Fruit fly (Drosophila melanogaster): ENCODE results near the gene Nepl8.

The Nepl8 gene

dm6 chr2L:16487571-16488276 is at the start of gene Nepl8 (continued):
- peak; percentile 26; the same call in 1 of the 2 replicates for TF ChIP-seq Scr (GFP tag; IDR thresholded peaks at IDR 0.05; ENCODE audit: partially characterized antibody)
- TF ChIP-seq CG1647 (GFP tag; optimal IDR thresholded peaks at IDR 0.05): peak; percentile 7
- peak; percentile 74 for TF ChIP-seq nmo (GFP tag; optimal IDR thresholded peaks at IDR 0.05)
- TF ChIP-seq stwl (tag; optimal IDR thresholded peaks at IDR 0.05): peak; percentile 96
- TF ChIP-seq sisA (GFP tag; IDR thresholded peaks at IDR 0.05): peak; percentile 38; the same call in 1 of the 2 replicates
- no peak for TF ChIP-seq sna (GFP tag; IDR thresholded peaks at IDR 0.05; ENCODE audit: partially characterized antibody)
- TF ChIP-seq CG15269 (tag; optimal IDR thresholded peaks at IDR 0.05): no peak
- no peak for TF ChIP-seq Taf1 (GFP tag; IDR thresholded peaks at IDR 0.05)
- peak; percentile 14 for TF ChIP-seq CG13424 (tag; optimal IDR thresholded peaks at IDR 0.05)
- no peak for TF ChIP-seq Elba2 (GFP tag; optimal IDR thresholded peaks at IDR 0.05)
- TF ChIP-seq CG15601 (tag; optimal IDR thresholded peaks at IDR 0.05): peak; percentile 45
- TF ChIP-seq rib (GFP tag; IDR thresholded peaks at IDR 0.05): no peak
- TF ChIP-seq her (GFP tag; optimal IDR thresholded peaks at IDR 0.05): peak; percentile 31
- TF ChIP-seq unpg (GFP tag; optimal IDR thresholded peaks at IDR 0.05): peak; percentile 6
- peak; percentile 37 for TF ChIP-seq zen (tag; optimal IDR thresholded peaks at IDR 0.05)
- TF ChIP-seq Bteb2 (GFP tag; optimal IDR thresholded peaks at IDR 0.05): peak; percentile 8
- TF ChIP-seq CG14441 (GFP tag; IDR thresholded peaks at IDR 0.05): 0 out of 2 replicates have a peak, but pooled peaks have one; percentile 14
- TF ChIP-seq sim (GFP tag; IDR thresholded peaks at IDR 0.05): no peak
- peak; percentile 45 for TF ChIP-seq shn (GFP tag; optimal IDR thresholded peaks at IDR 0.05)
- peak; percentile 45 for TF ChIP-seq HLH54F (GFP tag; optimal IDR thresholded peaks at IDR 0.05)
- TF ChIP-seq esg (GFP tag; conservative IDR thresholded peaks at IDR 0.05): no peak
- TF ChIP-seq Sry-δ (GFP tag; optimal IDR thresholded peaks at IDR 0.05): peak; percentile 59
- no peak for TF ChIP-seq CG17802 (tag; optimal IDR thresholded peaks at IDR 0.05)
- no peak for TF ChIP-seq gsb (GFP tag; IDR thresholded peaks at IDR 0.05)
- TF ChIP-seq Pdp1 (GFP tag; optimal IDR thresholded peaks at IDR 0.05): peak; percentile 1 to 25
- TF ChIP-seq schlank (tag; optimal IDR thresholded peaks at IDR 0.05): no peak
- TF ChIP-seq Nf-YC (tag; optimal IDR thresholded peaks at IDR 0.05): peak; percentile 68
- TF ChIP-seq CG11504 (tag; optimal IDR thresholded peaks at IDR 0.05): peak; percentile 80
- TF ChIP-seq CG9932 (GFP tag; IDR thresholded peaks at IDR 0.05): peak; percentile 49
- peak; percentile 73 for TF ChIP-seq CG13894 (tag; optimal IDR thresholded peaks at IDR 0.05)
- TF ChIP-seq slp2 (GFP tag; optimal IDR thresholded peaks at IDR 0.05): peak; percentile 23
- TF ChIP-seq CG4820 (GFP tag; optimal IDR thresholded peaks at IDR 0.05): peak; percentile 16
- peak; percentile 4 for TF ChIP-seq gem (tag; optimal IDR thresholded peaks at IDR 0.05)

dm6 chr2L:16442620-16443019 is 45.3 kb upstream of the Nepl8 start:
- TF ChIP-seq sug (tag; optimal IDR thresholded peaks at IDR 0.05): no peak
- TF ChIP-seq NFAT (GFP tag; IDR thresholded peaks at IDR 0.05): no peak
- peak; percentile 90 for TF ChIP-seq CG8281 (tag; optimal IDR thresholded peaks at IDR 0.05)
- no peak for TF ChIP-seq lilli (GFP tag; optimal IDR thresholded peaks at IDR 0.05)
- TF ChIP-seq gem (tag; optimal IDR thresholded peaks at IDR 0.05): no peak
- no peak for TF ChIP-seq CG14050 (GFP tag; IDR thresholded peaks at IDR 0.05)

dm6 chr2L:16445034-16445433 is 42.9 kb upstream of the Nepl8 start, which contains the start of gene Idgf1:
TSS of gene Idgf1 (plus strand) at chr2L:16445278.
- TF ChIP-seq sug (tag; optimal IDR thresholded peaks at IDR 0.05): peak; percentile 46
- TF ChIP-seq CG6254 (GFP tag; optimal IDR thresholded peaks at IDR 0.05): no peak
- TF ChIP-seq az2 (GFP tag; optimal IDR thresholded peaks at IDR 0.05): no peak
- TF ChIP-seq CG4282 (GFP tag; optimal IDR thresholded peaks at IDR 0.05): no peak
- TF ChIP-seq CG9727 (GFP tag; optimal IDR thresholded peaks at IDR 0.05): no peak
- TF ChIP-seq CG34376 (GFP tag; optimal IDR thresholded peaks at IDR 0.05): peak; percentile 83
- TF ChIP-seq Hsf (GFP tag; optimal IDR thresholded peaks at IDR 0.05): no peak
- TF ChIP-seq ems (GFP tag; optimal IDR thresholded peaks at IDR 0.05): no peak
- no peak for TF ChIP-seq Poxn (GFP tag; IDR thresholded peaks at IDR 0.05)
- TF ChIP-seq grn (GFP tag; optimal IDR thresholded peaks at IDR 0.05): no peak
- TF ChIP-seq ERR (GFP tag; optimal IDR thresholded peaks at IDR 0.05): no peak
- peak; percentile 5 for TF ChIP-seq CG13894 (tag; optimal IDR thresholded peaks at IDR 0.05)

Measured in whole organism, embryonic.